Fruit fly (Drosophila melanogaster) S2 (cell line): ENCODE measurements around the gene Pcd.

ENCODE experiments used
- CG8478 ChIP-seq: fragments of >200 bp; optimal IDR thresholded peaks from 2 replicates; lab custom pipeline; 2018
- CTCF ChIP-seq, 2 experiments: fragments of >200 bp; optimal IDR thresholded peaks; 2 replicates each; lab custom pipeline; 2018

Pcd gene

dm6 chr3R:29736678-29737093 lies 13.7 kb downstream of the Pcd start, which contains the start of the genes CG7601 and CIA30:
Gene CG7601 (minus strand): TSS chr3R:29736745.
Gene CIA30 (plus strand): TSS chr3R:29736965.
- TF ChIP-seq CG8478 (lab: Kevin White, UChicago), result no peak
- TF ChIP-seq CTCF (optimal IDR thresholded peaks at IDR 0.05; lab: Kevin White, UChicago), result no peak

- TF ChIP-seq CTCF (optimal IDR thresholded peaks at IDR 0.05; lab: Kevin White, UChicago), result no peak
- TF ChIP-seq CG8478 (lab: Kevin White, UChicago), result no peak
Observed at dm6 chr3R:29737891-29738290, 14.9 kb downstream of the Pcd start, which contains the start of gene Gnpnat. Gene Gnpnat (plus strand): TSS chr3R:29738275.

- TF ChIP-seq CTCF (optimal IDR thresholded peaks at IDR 0.05; lab: Kevin White, UChicago), result no peak
- TF ChIP-seq CG8478 (lab: Kevin White, UChicago), result no peak
Observed at dm6 chr3R:29740078-29740477, 17.1 kb downstream of the Pcd start.

- TF ChIP-seq CTCF (optimal IDR thresholded peaks at IDR 0.05; lab: Kevin White, UChicago) (peak; percentile 18 to 55), CG8478 (lab: Kevin White, UChicago) (no peak)
Observed at dm6 chr3R:29745056-29745455, 22.1 kb downstream of the Pcd start, which contains the start of the genes Wdr24 and IntS11. Gene Wdr24 (minus strand): TSS chr3R:29745092. Gene IntS11 (plus strand): TSS chr3R:29745337.

DNA sequence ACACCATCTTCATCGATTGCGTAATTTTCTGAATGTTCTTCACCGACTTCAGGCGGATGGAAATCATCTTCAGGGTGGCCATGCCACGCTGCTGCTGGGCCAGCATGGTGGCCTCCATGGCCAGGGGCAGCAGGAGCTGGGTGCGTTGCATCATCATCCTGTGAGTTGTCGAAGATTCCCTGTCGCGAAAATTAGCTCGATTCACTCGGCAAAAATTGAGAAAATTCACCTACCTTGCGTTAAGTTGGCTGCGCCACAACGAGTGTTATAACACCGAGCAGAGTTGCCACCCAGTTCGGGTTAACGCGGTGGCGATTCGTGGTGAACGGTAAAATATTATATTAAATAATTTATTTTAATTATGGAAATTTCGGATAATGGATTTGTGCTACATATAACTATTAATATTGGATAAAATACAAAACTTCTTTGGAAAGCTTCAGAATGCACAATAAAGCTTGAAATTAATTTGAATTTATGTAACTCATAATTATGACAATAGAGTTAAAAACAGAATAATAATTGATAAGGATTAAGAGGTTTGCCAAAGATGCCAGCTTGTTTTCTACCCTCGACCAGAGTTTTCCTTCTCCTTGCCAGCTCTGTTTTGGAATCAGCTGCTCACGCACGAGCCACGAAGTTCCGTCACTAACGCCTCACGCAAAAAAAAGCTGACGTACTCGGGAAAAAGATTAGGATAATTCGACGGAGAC lies 25.8 kb downstream of the Pcd start, which contains the start of the genes ATPsyngamma and yata:
Gene ATPsyngamma, minus strand, starts transcription at position 573 of the 713 bp plus-strand sequence.
Gene yata, plus strand, starts transcription at position 629 of the 713 bp plus-strand sequence.
- TF ChIP-seq CTCF (optimal IDR thresholded peaks at IDR 0.05; lab: Kevin White, UChicago), result no peak
- no peak for TF ChIP-seq CG8478 (lab: Kevin White, UChicago)

DNA sequence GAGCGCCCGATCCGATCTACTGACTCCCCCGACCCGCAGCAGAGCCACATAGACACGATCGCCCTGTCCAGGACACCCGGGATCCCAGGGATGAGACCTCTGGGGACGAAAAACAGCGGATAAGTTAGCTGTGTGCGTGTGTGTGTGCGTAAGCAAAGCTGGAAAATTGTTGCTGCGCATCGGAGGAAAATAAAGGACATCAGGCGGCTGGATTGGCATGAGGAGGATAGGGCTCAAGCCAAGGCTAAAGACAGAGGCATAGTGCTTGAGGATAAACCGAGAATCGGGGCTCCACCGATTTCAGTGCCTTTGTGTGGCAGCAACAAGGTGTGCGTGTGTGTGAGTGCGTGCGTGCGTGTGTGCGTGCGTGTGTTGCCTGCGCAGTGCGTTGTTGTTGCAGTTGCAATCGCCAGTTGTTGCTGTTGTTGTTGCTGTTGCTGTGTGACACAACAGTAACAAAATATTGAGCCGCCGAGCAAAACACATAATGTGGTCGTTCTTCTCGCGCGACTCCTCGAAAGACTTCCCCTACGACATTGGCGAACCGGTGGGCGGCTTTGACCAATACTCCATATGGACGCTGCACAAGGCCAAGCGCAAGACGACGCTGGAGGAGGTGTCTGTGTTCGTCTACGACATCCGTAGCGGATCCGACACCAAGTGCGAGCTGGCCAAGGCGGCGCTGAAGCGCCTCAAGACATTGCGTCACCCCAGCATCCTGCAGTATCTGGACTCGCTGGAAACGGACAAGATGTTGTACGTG lies 26.5 kb downstream of the Pcd start:
- TF ChIP-seq CG8478 (lab: Kevin White, UChicago) (peak; percentile 35), CTCF (optimal IDR thresholded peaks at IDR 0.05; lab: Kevin White, UChicago) (no peak)

- no peak for TF ChIP-seq CTCF (optimal IDR thresholded peaks at IDR 0.05; lab: Kevin White, UChicago)
- TF ChIP-seq CG8478 (lab: Kevin White, UChicago), result no peak
Observed at dm6 chr3R:29755248-29755647, 32.3 kb downstream of the Pcd start.

DNA sequence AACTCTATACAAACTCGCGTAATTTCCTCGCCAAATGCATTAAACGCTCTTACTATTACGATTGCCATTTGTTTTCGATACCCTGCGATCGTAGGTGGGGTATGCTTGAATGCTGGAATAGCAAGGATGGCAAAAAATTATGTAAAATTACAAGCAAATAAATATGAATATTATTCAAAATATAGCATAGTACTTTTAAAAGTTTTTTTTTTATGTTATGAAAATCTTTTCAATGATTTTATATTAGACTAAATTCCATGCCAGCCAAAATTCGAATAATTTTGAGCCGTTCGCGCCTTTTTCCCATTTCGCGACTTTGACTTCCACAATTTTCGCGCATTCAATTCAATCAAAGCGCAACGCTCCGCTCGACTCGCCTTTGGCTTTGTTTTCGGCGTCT lies 33.2 kb downstream of the Pcd start:
- TF ChIP-seq CG8478 (lab: Kevin White, UChicago) (no peak), CTCF (optimal IDR thresholded peaks at IDR 0.05; lab: Kevin White, UChicago) (no peak)

DNA sequence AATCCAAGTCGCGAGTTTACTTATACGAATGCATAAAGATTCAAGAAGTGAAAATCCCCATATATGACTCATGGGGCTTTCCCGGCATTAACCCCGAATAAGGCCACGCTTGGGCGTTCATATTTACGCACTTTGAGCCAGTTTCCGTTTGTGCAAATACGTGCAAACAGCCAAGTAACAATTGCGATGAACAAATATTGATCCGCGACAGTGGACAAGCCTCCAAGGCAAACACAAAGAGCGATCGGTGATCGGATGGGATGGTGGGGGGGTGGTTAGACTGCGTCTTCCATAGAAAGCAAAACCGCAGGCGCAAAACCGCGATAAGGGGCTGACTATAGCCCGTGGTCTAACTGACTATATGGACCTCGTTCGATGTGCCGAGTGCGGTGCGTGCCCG lies 34.3 kb downstream of the Pcd start:
- no peak for TF ChIP-seq CTCF (optimal IDR thresholded peaks at IDR 0.05; lab: Kevin White, UChicago)
- no peak for TF ChIP-seq CG8478 (lab: Kevin White, UChicago)

dm6 chr3R:29757681-29758080 lies 34.7 kb downstream of the Pcd start:
- peak; percentile 48 for TF ChIP-seq CG8478 (lab: Kevin White, UChicago)
- TF ChIP-seq CTCF (optimal IDR thresholded peaks at IDR 0.05; lab: Kevin White, UChicago), result no peak

- TF ChIP-seq CTCF (optimal IDR thresholded peaks at IDR 0.05; lab: Kevin White, UChicago) (no peak), CG8478 (lab: Kevin White, UChicago) (no peak)
Observed at dm6 chr3R:29758129-29758733, 35.3 kb downstream of the Pcd start.

DNA sequence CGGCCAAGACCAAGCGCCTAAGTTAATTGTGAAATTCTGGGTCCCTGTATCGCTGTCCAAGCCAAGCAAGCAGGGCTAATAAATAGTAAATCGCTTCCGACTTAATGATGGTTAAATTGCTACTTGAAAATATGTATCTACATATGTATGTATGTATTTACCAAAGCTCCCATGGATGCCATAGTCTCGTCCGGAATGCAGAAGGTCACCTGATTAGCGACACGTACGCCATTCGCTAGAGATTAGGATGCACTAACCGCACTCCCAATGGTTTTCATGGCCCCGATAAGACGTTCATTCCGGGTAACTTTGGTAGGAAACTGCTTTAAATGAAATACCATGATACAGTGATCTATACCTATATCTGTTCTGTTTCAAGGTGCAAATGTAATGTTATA lies 35.8 kb downstream of the Pcd start:
- no peak for TF ChIP-seq CTCF (optimal IDR thresholded peaks at IDR 0.05; lab: Kevin White, UChicago)

DNA sequence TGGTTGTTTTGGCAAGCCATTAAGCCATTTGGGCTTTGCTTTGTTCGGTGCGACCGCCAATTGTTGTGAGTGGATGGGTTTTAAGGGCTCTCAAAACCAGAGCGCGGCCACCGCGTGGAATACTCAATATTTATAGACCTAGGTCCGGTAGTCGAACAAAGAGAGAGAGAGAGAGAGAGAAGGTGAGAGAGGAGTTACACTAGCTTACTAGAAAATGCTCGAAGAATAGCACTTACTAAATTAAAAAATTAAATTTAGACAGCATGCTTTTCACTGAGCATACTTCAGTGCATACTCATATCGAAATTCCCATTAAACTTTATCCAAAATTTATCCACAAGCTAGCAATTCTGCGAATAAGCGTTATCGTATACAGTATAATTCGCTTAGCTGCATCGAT lies 37.1 kb downstream of the Pcd start:
- TF ChIP-seq CG8478 (lab: Kevin White, UChicago) (no peak), CTCF (optimal IDR thresholded peaks at IDR 0.05; lab: Kevin White, UChicago) (no peak)

dm6 chr3R:29761569-29761968 lies 38.6 kb downstream of the Pcd start:
- no peak for TF ChIP-seq CTCF (optimal IDR thresholded peaks at IDR 0.05; lab: Kevin White, UChicago)

DNA sequence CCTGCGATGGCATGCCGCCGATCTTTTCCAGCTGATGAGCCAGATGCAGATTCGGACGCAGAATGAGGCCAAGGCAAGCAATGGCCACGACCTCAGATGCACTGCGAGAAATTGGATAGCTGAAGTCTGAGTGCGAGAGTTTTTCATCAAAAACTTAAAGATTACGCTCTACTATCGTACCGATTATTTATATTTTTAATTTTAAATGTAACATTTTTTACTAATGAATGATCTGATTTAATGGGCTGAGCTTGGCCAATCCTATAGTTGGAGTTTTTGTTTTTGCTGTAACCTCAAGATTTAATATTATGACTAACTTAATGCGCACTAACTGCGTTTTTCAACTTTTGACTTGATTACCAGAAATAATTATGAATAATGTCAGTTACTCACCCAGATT lies 39.3 kb downstream of the Pcd start:
- no peak for TF ChIP-seq CTCF (optimal IDR thresholded peaks at IDR 0.05; lab: Kevin White, UChicago)
- no peak for TF ChIP-seq CG8478 (lab: Kevin White, UChicago)
